Worm (Caenorhabditis elegans) whole organism, late embryonic: Measurements from ENCODE around the gene R12B2.7.

ENCODE experiments used
- K09A11.1 ChIP-seq: sonication (generic microtip); optimal IDR thresholded peaks from 2 replicates; lab custom pipeline; 2017; ENCODE audit warnings: antibody characterized with exemption, mild to moderate bottlenecking, missing genetic modification characterization, missing compliant biosample characterization; ENCODE audit not compliant: insufficient read depth
- ama-1 ChIP-seq: fragments of 150-350 bp; optimal IDR thresholded peaks from 2 replicates; lab custom pipeline; 2014
- ceh-9 ChIP-seq: sonication (generic microtip); optimal IDR thresholded peaks from 2 replicates; lab custom pipeline; 2016; ENCODE audit warnings: mild to moderate bottlenecking, missing genetic modification characterization, inconsistent platforms, missing compliant biosample characterization
- nhr-11 ChIP-seq: fragments of 150-350 bp; optimal IDR thresholded peaks from 2 replicates; lab custom pipeline; 2014; ENCODE audit warnings: missing biosample characterization, missing genetic modification characterization
- pag-3 ChIP-seq: sonication (generic microtip); optimal IDR thresholded peaks from 2 replicates; lab custom pipeline; 2016; ENCODE audit warnings: missing compliant biosample characterization, missing genetic modification characterization, borderline replicate concordance
- pqm-1 ChIP-seq: sonication (generic microtip); optimal IDR thresholded peaks from 2 replicates; lab custom pipeline; 2016; ENCODE audit warnings: missing genetic modification characterization, missing compliant biosample characterization
- rnt-1 ChIP-seq: sonication (generic microtip); optimal IDR thresholded peaks from 2 replicates; lab custom pipeline; 2016; ENCODE audit warnings: missing genetic modification characterization, missing compliant biosample characterization
- tbx-2 ChIP-seq: sonication (generic microtip); optimal IDR thresholded peaks from 2 replicates; lab custom pipeline; 2016; ENCODE audit warnings: missing genetic modification characterization, missing compliant biosample characterization
- unc-55 ChIP-seq: sonication (generic microtip); optimal IDR thresholded peaks from 2 replicates; lab custom pipeline; 2017; ENCODE audit warnings: missing biosample characterization, missing genetic modification reagents, missing genetic modification characterization

DNA sequence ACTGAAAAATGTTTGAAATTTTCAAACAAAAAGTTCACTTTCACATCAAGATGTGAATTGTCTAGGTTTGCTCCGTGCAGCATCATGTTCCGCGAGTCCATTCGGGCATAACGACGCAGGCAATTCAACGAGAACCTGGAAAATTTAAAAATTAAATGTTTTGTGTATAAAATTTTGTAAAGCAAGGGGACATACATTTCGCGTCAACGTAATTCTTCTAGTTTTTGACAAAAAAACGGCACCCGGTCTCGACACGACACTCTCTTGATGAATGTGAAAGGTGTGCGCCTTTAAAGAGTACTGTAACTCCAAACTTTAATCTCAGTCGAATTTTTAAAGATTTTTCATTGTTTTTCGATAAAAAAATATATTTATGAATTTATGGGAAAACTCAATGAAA lies 19.2 kb downstream of the R12B2.7 start, which contains the start of gene R12B2.6:
- TF ChIP-seq pqm-1 (tag; lab: Kevin White, UChicago), result no peak
- TF ChIP-seq pag-3 (tag; lab: Kevin White, UChicago), result no peak
- no peak for TF ChIP-seq nhr-11
- TF ChIP-seq ama-1 (lab: Kevin White, UChicago), result no peak
- TF ChIP-seq rnt-1 (tag; lab: Kevin White, UChicago), result no peak
- no peak for TF ChIP-seq tbx-2 (tag; lab: Kevin White, UChicago)
- TF ChIP-seq unc-55 (GFP tag; lab: Kevin White, UChicago), result no peak
- TF ChIP-seq K09A11.1 (tag; lab: Kevin White, UChicago), result no peak
- no peak for TF ChIP-seq ceh-9 (tag; lab: Kevin White, UChicago)
